Worm (Caenorhabditis elegans) whole organism, L2 larva: ENCODE measurements around the gene cal-1.

ENCODE experiments used
- C34F6.9 ChIP-seq: fragments of 150-350 bp; optimal IDR thresholded peaks from 2 replicates; lab custom pipeline; 2014; ENCODE audit warnings: missing biosample characterization, missing genetic modification characterization
- F13H6.1 ChIP-seq: sonication (generic microtip); optimal IDR thresholded peaks from 2 replicates; lab custom pipeline; 2016; ENCODE audit warnings: missing genetic modification characterization, missing compliant biosample characterization
- R02D3.7 ChIP-seq: fragments of 150-350 bp; optimal IDR thresholded peaks from 2 replicates; lab custom pipeline; 2014; ENCODE audit warnings: missing biosample characterization, missing genetic modification characterization
- Y55F3AM.14 ChIP-seq: fragments of 200-800 bp; sonication (Bioruptor generic); optimal IDR thresholded peaks from 2 replicates; lab custom pipeline; 2018; ENCODE audit warnings: mild to moderate bottlenecking, missing genetic modification characterization, missing compliant biosample characterization
- ZK546.5 ChIP-seq: sonication (generic microtip); optimal IDR thresholded peaks from 2 replicates; lab custom pipeline; 2017; ENCODE audit warnings: missing biosample characterization, missing genetic modification characterization
- alr-1 ChIP-seq: fragments of 150-350 bp; optimal IDR thresholded peaks from 2 replicates; lab custom pipeline; 2014; ENCODE audit warnings: missing biosample characterization, missing genetic modification characterization
- aly-2 ChIP-seq: fragments of 150-350 bp; optimal IDR thresholded peaks from 2 replicates; lab custom pipeline; 2014; ENCODE audit warnings: missing biosample characterization, missing genetic modification characterization
- ama-1 ChIP-seq: fragments of 150-350 bp; optimal IDR thresholded peaks from 2 replicates; lab custom pipeline; 2018; ENCODE audit warnings: inconsistent platforms
- blmp-1 ChIP-seq: sonication (generic microtip); optimal IDR thresholded peaks from 2 replicates; lab custom pipeline; 2017; ENCODE audit warnings: missing genetic modification characterization, mild to moderate bottlenecking, missing compliant biosample characterization, antibody characterized with exemption, moderate library complexity; ENCODE audit not compliant: insufficient read depth
- ceh-16 ChIP-seq: fragments of 150-350 bp; optimal IDR thresholded peaks from 2 replicates; lab custom pipeline; 2014; ENCODE audit warnings: missing biosample characterization, missing genetic modification characterization
- ceh-82 ChIP-seq: fragments of 150-350 bp; optimal IDR thresholded peaks from 2 replicates; lab custom pipeline; 2014; ENCODE audit warnings: missing biosample characterization, missing genetic modification characterization
- crh-2 ChIP-seq: sonication (generic microtip); optimal IDR thresholded peaks from 2 replicates; lab custom pipeline; 2017; ENCODE audit warnings: missing biosample characterization, missing genetic modification characterization
- dmd-4 ChIP-seq: sonication (generic microtip); optimal IDR thresholded peaks from 2 replicates; lab custom pipeline; 2017; ENCODE audit warnings: missing biosample characterization, missing genetic modification characterization
- egl-27 ChIP-seq: sonication (generic microtip); optimal IDR thresholded peaks from 3 replicates; lab custom pipeline; 2017; ENCODE audit warnings: missing biosample characterization, missing genetic modification reagents, missing genetic modification characterization
- elt-1 ChIP-seq: fragments of 150-350 bp; optimal IDR thresholded peaks from 2 replicates; lab custom pipeline; 2014; ENCODE audit warnings: missing biosample characterization, missing genetic modification characterization
- elt-3 ChIP-seq: sonication (generic microtip); optimal IDR thresholded peaks from 2 replicates; lab custom pipeline; 2017; ENCODE audit warnings: missing biosample characterization, missing genetic modification characterization
- fos-1 ChIP-seq: fragments of 150-350 bp; optimal IDR thresholded peaks from 2 replicates; lab custom pipeline; 2014; ENCODE audit warnings: missing biosample characterization, missing genetic modification characterization
- lin-11 ChIP-seq: fragments of 150-350 bp; sonication (generic microtip); optimal IDR thresholded peaks from 2 replicates; lab custom pipeline; 2014; ENCODE audit warnings: missing biosample characterization, missing genetic modification characterization, inconsistent platforms, mixed read lengths
- lin-13 ChIP-seq: fragments of 150-350 bp; optimal IDR thresholded peaks from 2 replicates; lab custom pipeline; 2014; ENCODE audit warnings: missing biosample characterization, missing genetic modification reagents, missing genetic modification characterization
- lin-39 ChIP-seq: fragments of 150-350 bp; optimal IDR thresholded peaks from 2 replicates; lab custom pipeline; 2014; ENCODE audit warnings: missing biosample characterization, missing genetic modification reagents, missing genetic modification characterization
- lsy-2 ChIP-seq, 2 experiments: fragments of 150-350 bp in 1 of 2; sonication (generic microtip) in 1 of 2; optimal IDR thresholded peaks; 2 replicates each; lab custom pipeline; 2014 to 2017; ENCODE audit warnings: missing biosample characterization in 2 of 2, missing genetic modification characterization in 2 of 2
- mab-5 ChIP-seq: fragments of 150-350 bp; optimal IDR thresholded peaks from 2 replicates; lab custom pipeline; 2014; ENCODE audit warnings: missing biosample characterization, missing genetic modification characterization
- mbf-1 ChIP-seq: sonication (generic microtip); optimal IDR thresholded peaks from 2 replicates; lab custom pipeline; 2017; ENCODE audit warnings: missing biosample characterization, missing genetic modification characterization
- mdl-1 ChIP-seq, 2 experiments: fragments of 150-350 bp in 1 of 2; sonication (generic microtip) in 1 of 2; optimal IDR thresholded peaks; 2 replicates each; lab custom pipeline; 2017; ENCODE audit warnings: missing biosample characterization in 2 of 2, missing genetic modification characterization in 2 of 2
- nhr-10 ChIP-seq: sonication (generic microtip); optimal IDR thresholded peaks from 2 replicates; lab custom pipeline; 2017; ENCODE audit warnings: missing biosample characterization, missing genetic modification characterization
- nhr-11 ChIP-seq: fragments of 150-350 bp; optimal IDR thresholded peaks from 2 replicates; lab custom pipeline; 2014; ENCODE audit warnings: missing biosample characterization, missing genetic modification characterization
- nhr-12 ChIP-seq: fragments of 150-350 bp; optimal IDR thresholded peaks from 2 replicates; lab custom pipeline; 2014; ENCODE audit warnings: missing biosample characterization, missing genetic modification characterization
- nhr-129 ChIP-seq: fragments of 150-350 bp; optimal IDR thresholded peaks from 2 replicates; lab custom pipeline; 2014; ENCODE audit warnings: missing biosample characterization, missing genetic modification characterization
- nhr-21 ChIP-seq: fragments of 150-350 bp; optimal IDR thresholded peaks from 2 replicates; lab custom pipeline; 2014; ENCODE audit warnings: missing biosample characterization, missing genetic modification characterization
- nhr-23 ChIP-seq: fragments of 150-350 bp; optimal IDR thresholded peaks from 2 replicates; lab custom pipeline; 2014; ENCODE audit warnings: missing biosample characterization, missing genetic modification reagents, missing genetic modification characterization
- nhr-25 ChIP-seq: fragments of 150-350 bp; sonication (generic microtip); optimal IDR thresholded peaks from 3 replicates; lab custom pipeline; 2014; ENCODE audit warnings: missing biosample characterization, missing genetic modification characterization
- nhr-6 ChIP-seq: fragments of 150-350 bp; optimal IDR thresholded peaks from 2 replicates; lab custom pipeline; 2014; ENCODE audit warnings: missing biosample characterization, missing genetic modification characterization
- peb-1 ChIP-seq: fragments of 150-350 bp; optimal IDR thresholded peaks from 2 replicates; lab custom pipeline; 2014; ENCODE audit warnings: missing biosample characterization, missing genetic modification characterization
- sem-4 ChIP-seq: fragments of 150-350 bp; optimal IDR thresholded peaks from 2 replicates; lab custom pipeline; 2014; ENCODE audit warnings: missing biosample characterization, missing genetic modification reagents, missing genetic modification characterization
- skn-1 ChIP-seq: sonication (generic microtip); optimal IDR thresholded peaks from 2 replicates; lab custom pipeline; 2017; ENCODE audit warnings: missing biosample characterization, missing genetic modification characterization
- sma-3 ChIP-seq: sonication (generic microtip); optimal IDR thresholded peaks from 2 replicates; lab custom pipeline; 2016; ENCODE audit warnings: missing genetic modification reagents, missing genetic modification characterization, missing compliant biosample characterization
- sma-9 ChIP-seq, 2 experiments: fragments of 150-350 bp in 1 of 2; sonication (generic microtip) in 1 of 2; optimal IDR thresholded peaks; 2 replicates each; lab custom pipeline; 2014 to 2016; ENCODE audit warnings: missing genetic modification characterization in 2 of 2, mild to moderate bottlenecking in 1 of 2, missing biosample characterization in 1 of 2, missing compliant biosample characterization in 1 of 2, missing genetic modification reagents in 1 of 2, moderate library complexity in 1 of 2
- snpc-4 ChIP-seq: fragments of 150-350 bp; optimal IDR thresholded peaks from 2 replicates; lab custom pipeline; 2014; ENCODE audit warnings: missing biosample characterization, missing genetic modification characterization
- unc-39 ChIP-seq: fragments of 150-350 bp; optimal IDR thresholded peaks from 2 replicates; lab custom pipeline; 2014; ENCODE audit warnings: missing biosample characterization, missing genetic modification characterization
- unc-55 ChIP-seq: fragments of 150-350 bp; sonication (generic microtip); optimal IDR thresholded peaks from 3 replicates; lab custom pipeline; 2014; ENCODE audit warnings: missing biosample characterization, missing genetic modification reagents, missing genetic modification characterization
- unc-62 ChIP-seq: fragments of 150-350 bp; optimal IDR thresholded peaks from 2 replicates; lab custom pipeline; 2014; ENCODE audit warnings: missing biosample characterization, missing genetic modification reagents, missing genetic modification characterization
- zag-1 ChIP-seq: fragments of 150-350 bp; optimal IDR thresholded peaks from 2 replicates; lab custom pipeline; 2014; ENCODE audit warnings: missing biosample characterization, missing genetic modification characterization
- ztf-1 ChIP-seq: fragments of 200-800 bp; sonication (Bioruptor generic); conservative IDR thresholded peaks from 2 replicates; pipeline ENCODE4 v1.3.6; 2022; ENCODE audit warnings: missing genetic modification characterization, missing compliant biosample characterization
- ztf-11 ChIP-seq: sonication (generic microtip); optimal IDR thresholded peaks from 2 replicates; lab custom pipeline; 2017; ENCODE audit warnings: missing biosample characterization, missing genetic modification characterization
- ztf-4 ChIP-seq: fragments of 150-350 bp; optimal IDR thresholded peaks from 2 replicates; lab custom pipeline; 2014; ENCODE audit warnings: missing biosample characterization, missing genetic modification characterization

Gene cal-1

ce11 chrV:12531084-12531483 lies 14.0 kb upstream of the cal-1 start:
- peak; percentile 23 for TF ChIP-seq C34F6.9 (tag; lab: Kevin White, UChicago)
- no peak for TF ChIP-seq F13H6.1 (tag; lab: Kevin White, UChicago)
- peak; percentile 16 for TF ChIP-seq sma-9 (GFP tag; optimal IDR thresholded peaks at IDR 0.05; lab: Kevin White, UChicago)
- no peak for TF ChIP-seq sma-9 (tag; optimal IDR thresholded peaks at IDR 0.05; lab: Kevin White, UChicago)
- peak in 1 of 2 experiments; percentile 31 for TF ChIP-seq lsy-2 (tag; optimal IDR thresholded peaks at IDR 0.05; lab: Kevin White, UChicago)
- peak; percentile 16 for TF ChIP-seq blmp-1
- TF ChIP-seq fos-1 (tag; lab: Kevin White, UChicago), result peak; percentile 46
- peak; percentile 39 for TF ChIP-seq nhr-21
- peak; percentile 23 for TF ChIP-seq dmd-4
- TF ChIP-seq mab-5 (tag; lab: Kevin White, UChicago), result no peak

DNA sequence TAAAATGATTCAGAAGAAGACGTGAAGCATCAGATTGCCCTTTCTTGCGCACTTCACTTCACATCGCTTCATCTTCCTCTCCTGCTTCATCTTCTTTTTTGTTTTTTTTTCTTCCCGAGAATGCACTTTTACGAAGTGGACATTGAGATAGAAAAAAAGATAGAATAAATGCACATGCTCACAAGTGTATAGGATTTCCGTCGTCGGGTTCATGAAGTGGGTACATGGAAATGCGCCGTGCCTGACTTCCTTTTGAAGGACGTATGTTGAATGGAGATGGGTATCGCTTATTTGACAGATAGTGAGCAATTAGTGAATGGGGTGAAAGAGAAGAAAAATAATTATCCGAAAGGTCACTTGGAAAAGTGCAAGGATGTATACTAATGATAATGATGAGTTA lies 13.1 kb upstream of the cal-1 start:
- TF ChIP-seq sma-3 (GFP tag; lab: Kevin White, UChicago) (no peak), sem-4 (peak; percentile 48), mdl-1 (tag; optimal IDR thresholded peaks at IDR 0.05; lab: Kevin White, UChicago) (no peak), unc-62 (GFP tag; lab: Kevin White, UChicago) (no peak), R02D3.7 (tag; lab: Kevin White, UChicago) (no peak), C34F6.9 (tag; lab: Kevin White, UChicago) (peak; percentile 44), zag-1 (peak; percentile 30), ceh-82 (tag; lab: Kevin White, UChicago) (no peak), Y55F3AM.14 (GFP tag; lab: Kevin White, UChicago) (peak; percentile 67), unc-55 (GFP tag; lab: Kevin White, UChicago) (peak; percentile 16), lsy-2 (tag; optimal IDR thresholded peaks at IDR 0.05; lab: Kevin White, UChicago) (peak in 1 of 2 experiments; percentile 32), skn-1 (tag; lab: Kevin White, UChicago) (no peak), crh-2 (tag; lab: Kevin White, UChicago) (peak; percentile 53), sma-9 (GFP tag; optimal IDR thresholded peaks at IDR 0.05; lab: Kevin White, UChicago) (peak; percentile 24), sma-9 (tag; optimal IDR thresholded peaks at IDR 0.05; lab: Kevin White, UChicago) (no peak), nhr-12 (tag; lab: Kevin White, UChicago) (no peak), lin-39 (tag; lab: Kevin White, UChicago) (no peak), ceh-16 (tag; lab: Kevin White, UChicago) (peak; percentile 60), nhr-6 (no peak), egl-27 (tag; lab: Kevin White, UChicago) (peak; percentile 41), F13H6.1 (tag; lab: Kevin White, UChicago) (peak; percentile 49), ZK546.5 (no peak), ztf-4 (tag; lab: Kevin White, UChicago) (no peak), nhr-129 (tag; lab: Kevin White, UChicago) (no peak)

DNA sequence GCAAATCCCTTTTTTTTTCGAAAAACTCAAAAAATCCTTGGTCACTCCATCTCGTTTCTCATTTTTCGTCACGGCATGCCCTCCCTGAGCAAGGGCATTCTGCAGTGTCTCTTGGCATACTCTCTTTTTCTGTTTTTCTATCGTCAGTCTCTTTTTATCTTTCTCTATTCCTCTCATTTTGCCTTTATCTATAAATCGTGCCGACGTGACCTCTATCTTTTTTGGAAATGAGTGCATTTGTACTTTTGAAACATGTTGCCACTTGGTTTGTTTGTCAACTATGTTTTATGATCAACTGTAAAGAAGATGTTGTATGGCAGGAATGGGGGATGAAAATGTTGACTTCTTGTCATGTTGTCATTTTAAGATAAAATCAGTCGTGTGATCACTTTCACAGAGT lies 11.9 kb upstream of the cal-1 start:
- TF ChIP-seq C34F6.9 (tag; lab: Kevin White, UChicago), result peak; percentile 77
- TF ChIP-seq nhr-25 (tag; lab: Kevin White, UChicago), result peak; percentile 65
- TF ChIP-seq ceh-82 (tag; lab: Kevin White, UChicago), result no peak
- TF ChIP-seq nhr-12 (tag; lab: Kevin White, UChicago), result no peak
- no peak for TF ChIP-seq alr-1
- no peak for TF ChIP-seq mbf-1 (tag; lab: Kevin White, UChicago)
- TF ChIP-seq peb-1, result peak; percentile 25
- TF ChIP-seq ceh-16 (tag; lab: Kevin White, UChicago), result no peak
- no peak for TF ChIP-seq lin-11
- TF ChIP-seq ztf-11 (tag; lab: Kevin White, UChicago), result no peak
- no peak for TF ChIP-seq elt-3 (tag; lab: Kevin White, UChicago)
- TF ChIP-seq crh-2 (tag; lab: Kevin White, UChicago), result peak; percentile 78
- peak; percentile 96 for TF ChIP-seq sma-9 (GFP tag; optimal IDR thresholded peaks at IDR 0.05; lab: Kevin White, UChicago)
- TF ChIP-seq sma-9 (tag; optimal IDR thresholded peaks at IDR 0.05; lab: Kevin White, UChicago), result no peak
- peak in 1 of 2 experiments; percentile 76 for TF ChIP-seq lsy-2 (tag; optimal IDR thresholded peaks at IDR 0.05; lab: Kevin White, UChicago)
- peak; percentile 74 for TF ChIP-seq zag-1
- no peak for TF ChIP-seq snpc-4
- TF ChIP-seq dmd-4, result no peak
- TF ChIP-seq sem-4, result peak; percentile 63
- TF ChIP-seq nhr-11, result no peak
- TF ChIP-seq unc-55 (GFP tag; lab: Kevin White, UChicago), result no peak
- no peak for TF ChIP-seq unc-39 (tag; lab: Kevin White, UChicago)
- TF ChIP-seq aly-2, result no peak
- peak; percentile 77 for TF ChIP-seq nhr-129 (tag; lab: Kevin White, UChicago)
- TF ChIP-seq skn-1 (tag; lab: Kevin White, UChicago), result no peak
- TF ChIP-seq ztf-1 (GFP tag; lab: Robert Waterston, UW), result no peak
- no peak for TF ChIP-seq nhr-10 (tag; lab: Kevin White, UChicago)
- TF ChIP-seq R02D3.7 (tag; lab: Kevin White, UChicago), result no peak
- TF ChIP-seq sma-3 (GFP tag; lab: Kevin White, UChicago), result peak; percentile 61
- TF ChIP-seq ama-1 (lab: Kevin White, UChicago), result no peak
- no peak for TF ChIP-seq ztf-4 (tag; lab: Kevin White, UChicago)
- TF ChIP-seq lin-13 (GFP tag; lab: Kevin White, UChicago), result peak; percentile 44
- no peak for TF ChIP-seq elt-1 (tag; lab: Kevin White, UChicago)
- no peak for TF ChIP-seq lin-39 (tag; lab: Kevin White, UChicago)
- peak; percentile 62 for TF ChIP-seq blmp-1
- peak; percentile 2 to 63 for TF ChIP-seq mdl-1 (tag; optimal IDR thresholded peaks at IDR 0.05; lab: Kevin White, UChicago)
- TF ChIP-seq egl-27 (tag; lab: Kevin White, UChicago), result peak; percentile 83
- peak; percentile 64 for TF ChIP-seq Y55F3AM.14 (GFP tag; lab: Kevin White, UChicago)
- TF ChIP-seq nhr-23 (tag; lab: Kevin White, UChicago), result no peak
- peak; percentile 81 for TF ChIP-seq F13H6.1 (tag; lab: Kevin White, UChicago)
- TF ChIP-seq nhr-21, result peak; percentile 55
